Worm (Caenorhabditis elegans) whole organism, young adult: Measurements from ENCODE around the gene ncam-1.

Experiments
- ama-1 ChIP-seq, 3 experiments: fragments of 150-350 bp in 1 of 3; sonication (generic microtip) in 2 of 3; optimal IDR thresholded peaks; 2 replicates each; lab custom pipeline; 2014 to 2018; ENCODE audit warnings: missing biosample characterization in 2 of 3, missing genetic modification characterization in 2 of 3, missing genetic modification reagents in 2 of 3
- ceh-100 ChIP-seq: fragments of 200-800 bp; sonication (Bioruptor generic); IDR thresholded peaks from 2 replicates; pipeline ENCODE4 v1.3.6; 2022; ENCODE audit warnings: missing genetic modification reagents, missing genetic modification characterization, missing compliant biosample characterization

DNA sequence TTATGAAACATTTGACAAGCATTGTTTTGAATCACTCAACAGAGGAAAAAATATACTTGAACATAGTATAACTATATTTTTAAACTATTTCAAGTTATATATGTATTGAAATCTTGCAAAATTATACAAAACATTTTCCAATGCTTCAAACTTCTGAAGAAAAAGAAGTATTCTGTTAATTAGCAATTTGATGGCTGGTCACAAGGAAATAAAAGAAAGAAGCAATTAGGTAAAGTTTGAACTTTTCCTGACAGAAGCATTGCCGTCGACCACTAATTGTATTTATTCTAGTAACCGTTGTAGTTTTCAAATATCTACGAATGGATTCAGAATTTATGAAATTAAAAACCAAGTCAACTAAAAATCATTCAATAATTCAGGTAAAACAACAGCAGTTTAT, 3.1 kb upstream of the ncam-1 start:
- no peak for TF ChIP-seq ama-1 (optimal IDR thresholded peaks at IDR 0.05; lab: Kevin White, UChicago)
- TF ChIP-seq ama-1 (GFP tag; optimal IDR thresholded peaks at IDR 0.05; lab: Kevin White, UChicago): no peak
- no peak for TF ChIP-seq ceh-100
